Worm (Caenorhabditis elegans): ENCODE data around the gene B0564.2.

- TF ChIP-seq snpc-4 (tag; optimal IDR thresholded peaks at IDR 0.05) (no peak), blmp-1 (tag; optimal IDR thresholded peaks at IDR 0.05; ENCODE audit: insufficient read depth) (no peak), mab-5 (tag; optimal IDR thresholded peaks at IDR 0.05) (peak; percentile 19)
Measured at ce11 chrIV:13118794-13119193, 11.3 kb downstream of the B0564.2 start, which contains the start of gene unc-30.
